Worm (Caenorhabditis elegans) whole organism, L1 larva: Measurements from ENCODE around the gene paf-2.
A peak's percentile ranks its signal among the peaks of the same experiment; 100 is the strongest.

ENCODE experiments used
- F16B12.6 ChIP-seq: fragments of 150-350 bp; optimal IDR thresholded peaks from 2 replicates; lab custom pipeline; 2014; ENCODE audit warnings: missing biosample characterization, missing genetic modification characterization
- Y116A8C.19 ChIP-seq: sonication (generic microtip); optimal IDR thresholded peaks from 2 replicates; lab custom pipeline; 2016; ENCODE audit warnings: missing compliant biosample characterization, missing genetic modification characterization, borderline replicate concordance
- aha-1 ChIP-seq: fragments of 150-350 bp; optimal IDR thresholded peaks from 2 replicates; lab custom pipeline; 2014; ENCODE audit warnings: missing biosample characterization, missing genetic modification characterization
- alr-1 ChIP-seq: fragments of 200-800 bp; sonication (Bioruptor generic); optimal IDR thresholded peaks from 2 replicates; lab custom pipeline; 2018; ENCODE audit warnings: borderline replicate concordance, mild to moderate bottlenecking, missing genetic modification characterization, missing compliant biosample characterization
- ama-1 ChIP-seq: fragments of 150-350 bp; optimal IDR thresholded peaks from 2 replicates; lab custom pipeline; 2014
- blmp-1 ChIP-seq: fragments of 150-350 bp; optimal IDR thresholded peaks from 2 replicates; lab custom pipeline; 2014; ENCODE audit warnings: missing biosample characterization, missing genetic modification characterization
- ceh-8 ChIP-seq: fragments of 200-800 bp; sonication (Bioruptor generic); optimal IDR thresholded peaks from 2 replicates; lab custom pipeline; 2018; ENCODE audit warnings: mild to moderate bottlenecking, missing genetic modification characterization, moderate library complexity, missing compliant biosample characterization
- ceh-82 ChIP-seq, 3 experiments: fragments of 150-350 bp in 1 of 3; sonication (generic microtip) in 2 of 3; optimal IDR thresholded peaks; 2 replicates each; lab custom pipeline; 2014 to 2017; ENCODE audit warnings: missing biosample characterization in 3 of 3, missing genetic modification characterization in 3 of 3
- ceh-90 ChIP-seq: sonication (generic microtip); optimal IDR thresholded peaks from 2 replicates; lab custom pipeline; 2016; ENCODE audit warnings: missing genetic modification characterization, missing compliant biosample characterization
- ces-1 ChIP-seq: fragments of 150-350 bp; optimal IDR thresholded peaks from 2 replicates; lab custom pipeline; 2014; ENCODE audit warnings: missing biosample characterization, missing genetic modification reagents, missing genetic modification characterization
- dpl-1 ChIP-seq, 3 experiments: fragments of 150-350 bp in 2 of 3; sonication (generic microtip) in 1 of 3; optimal IDR thresholded peaks; 2 replicates each; lab custom pipeline; 2014 to 2017; ENCODE audit warnings: missing biosample characterization in 3 of 3, missing genetic modification characterization in 3 of 3, missing genetic modification reagents in 3 of 3
- efl-1 ChIP-seq, 4 experiments: fragments of 150-350 bp; optimal IDR thresholded peaks in 3 of 4; peaks in 1 of 4; 1 replicate in 1 of 4; 2 replicates in 3 of 4; lab custom pipeline; 2014; ENCODE audit warnings: missing biosample characterization in 2 of 4, missing genetic modification characterization in 2 of 4, missing genetic modification reagents in 2 of 4
- efl-3 ChIP-seq: fragments of 200-800 bp; sonication (Bioruptor generic); optimal IDR thresholded peaks from 2 replicates; lab custom pipeline; 2018; ENCODE audit warnings: mild to moderate bottlenecking, missing genetic modification characterization, missing compliant biosample characterization
- egl-13 ChIP-seq: sonication (generic microtip); optimal IDR thresholded peaks from 2 replicates; lab custom pipeline; 2016; ENCODE audit warnings: missing genotype, missing genetic modification reagents, missing genetic modification characterization, missing compliant biosample characterization
- elt-2 ChIP-seq: sonication (generic microtip); optimal IDR thresholded peaks from 2 replicates; lab custom pipeline; 2016; ENCODE audit warnings: missing genetic modification characterization, mild to moderate bottlenecking, inconsistent platforms, missing compliant biosample characterization, missing genetic modification reagents
- ets-5 ChIP-seq: fragments of 200-800 bp; sonication (Bioruptor generic); IDR thresholded peaks from 2 replicates; pipeline ENCODE4 v1.3.6; 2022; ENCODE audit warnings: missing genetic modification characterization, missing compliant biosample characterization
- fkh-10 ChIP-seq: sonication (generic microtip); optimal IDR thresholded peaks from 2 replicates; lab custom pipeline; 2017; ENCODE audit warnings: missing biosample characterization, missing genetic modification reagents, missing genetic modification characterization
- fos-1 ChIP-seq: fragments of 150-350 bp; optimal IDR thresholded peaks from 2 replicates; lab custom pipeline; 2014; ENCODE audit warnings: missing biosample characterization, missing genetic modification characterization
- hlh-17 ChIP-seq: fragments of 200-800 bp; sonication (Bioruptor generic); optimal IDR thresholded peaks from 2 replicates; lab custom pipeline; 2018; ENCODE audit warnings: missing genetic modification characterization, mild to moderate bottlenecking, missing compliant biosample characterization, moderate library complexity, borderline replicate concordance
- hlh-4 ChIP-seq: sonication (generic microtip); optimal IDR thresholded peaks from 2 replicates; lab custom pipeline; 2016; ENCODE audit warnings: mild to moderate bottlenecking, missing genetic modification characterization, missing compliant biosample characterization
- irx-1 ChIP-seq: sonication (generic microtip); optimal IDR thresholded peaks from 2 replicates; lab custom pipeline; 2016; ENCODE audit warnings: missing genetic modification characterization, missing compliant biosample characterization
- jun-1 ChIP-seq: fragments of 150-350 bp; optimal IDR thresholded peaks from 2 replicates; lab custom pipeline; 2014; ENCODE audit warnings: missing biosample characterization, missing genetic modification reagents, missing genetic modification characterization
- lin-14 ChIP-seq: fragments of 200-800 bp; sonication (Bioruptor generic); optimal IDR thresholded peaks from 2 replicates; lab custom pipeline; 2018; ENCODE audit warnings: mild to moderate bottlenecking, missing genetic modification characterization, moderate library complexity, missing compliant biosample characterization
- lin-15B ChIP-seq: fragments of 150-350 bp; sonication (generic microtip); optimal IDR thresholded peaks from 3 replicates; lab custom pipeline; 2014; ENCODE audit warnings: missing biosample characterization, missing genetic modification characterization
- lin-35 ChIP-seq, 2 experiments: fragments of 150-350 bp; optimal IDR thresholded peaks; 2 replicates each; lab custom pipeline; 2014; ENCODE audit warnings: missing biosample characterization in 2 of 2, missing genetic modification characterization in 2 of 2, missing genetic modification reagents in 2 of 2
- lsy-2 ChIP-seq, 2 experiments: fragments of 150-350 bp; optimal IDR thresholded peaks; 2 replicates each; lab custom pipeline; 2014; ENCODE audit warnings: missing biosample characterization in 2 of 2, missing genetic modification characterization in 2 of 2
- mdl-1 ChIP-seq, 2 experiments: fragments of 150-350 bp; optimal IDR thresholded peaks; 2 replicates each; lab custom pipeline; 2014 to 2017; ENCODE audit warnings: missing biosample characterization in 2 of 2, missing genetic modification characterization in 2 of 2, inconsistent platforms in 1 of 2
- mef-2 ChIP-seq: fragments of 150-350 bp; optimal IDR thresholded peaks from 2 replicates; lab custom pipeline; 2014; ENCODE audit warnings: missing biosample characterization, missing genetic modification characterization
- mep-1 ChIP-seq: fragments of 150-350 bp; optimal IDR thresholded peaks from 2 replicates; lab custom pipeline; 2014; ENCODE audit warnings: missing biosample characterization, missing genetic modification characterization
- nhr-20 ChIP-seq: sonication (generic microtip); optimal IDR thresholded peaks from 2 replicates; lab custom pipeline; 2016; ENCODE audit warnings: mild to moderate bottlenecking, missing genetic modification characterization, missing compliant biosample characterization
- nhr-237 ChIP-seq: fragments of 150-350 bp; optimal IDR thresholded peaks from 2 replicates; lab custom pipeline; 2014; ENCODE audit warnings: missing biosample characterization, missing genetic modification characterization
- nhr-47 ChIP-seq: sonication (generic microtip); optimal IDR thresholded peaks from 2 replicates; lab custom pipeline; 2016; ENCODE audit warnings: mild to moderate bottlenecking, missing genetic modification characterization, moderate library complexity, missing compliant biosample characterization
- nhr-71 ChIP-seq: sonication (generic microtip); optimal IDR thresholded peaks from 2 replicates; lab custom pipeline; 2016; ENCODE audit warnings: mild to moderate bottlenecking, missing genetic modification characterization, moderate library complexity, missing compliant biosample characterization
- nhr-84 ChIP-seq: sonication (generic microtip); optimal IDR thresholded peaks from 2 replicates; lab custom pipeline; 2017; ENCODE audit warnings: missing biosample characterization, missing genetic modification characterization
- pag-3 ChIP-seq: sonication (generic microtip); optimal IDR thresholded peaks from 2 replicates; lab custom pipeline; 2017; ENCODE audit warnings: missing genetic modification characterization, mild to moderate bottlenecking, missing compliant biosample characterization, antibody characterized with exemption, borderline replicate concordance; ENCODE audit not compliant: insufficient read depth
- pax-3 ChIP-seq: fragments of 200-800 bp; sonication (Bioruptor generic); optimal IDR thresholded peaks from 2 replicates; lab custom pipeline; 2018; ENCODE audit warnings: mild to moderate bottlenecking, missing genetic modification characterization, moderate library complexity, missing compliant biosample characterization
- pqm-1 ChIP-seq: sonication (generic microtip); optimal IDR thresholded peaks from 3 replicates; lab custom pipeline; 2017; ENCODE audit warnings: missing biosample characterization, missing genetic modification characterization
- rnt-1 ChIP-seq: sonication (generic microtip); optimal IDR thresholded peaks from 2 replicates; lab custom pipeline; 2016; ENCODE audit warnings: mild to moderate bottlenecking, missing genetic modification characterization, moderate library complexity, missing compliant biosample characterization
- snpc-4 ChIP-seq: fragments of 150-350 bp; optimal IDR thresholded peaks from 2 replicates; lab custom pipeline; 2014; ENCODE audit warnings: missing biosample characterization, missing genetic modification characterization
- snu-23 ChIP-seq: sonication (generic microtip); optimal IDR thresholded peaks from 2 replicates; lab custom pipeline; 2016; ENCODE audit warnings: missing genetic modification characterization, missing compliant biosample characterization
- sox-4 ChIP-seq: sonication (generic microtip); optimal IDR thresholded peaks from 2 replicates; lab custom pipeline; 2016; ENCODE audit warnings: missing genetic modification characterization, missing compliant biosample characterization
- sptf-1 ChIP-seq: fragments of 150-350 bp; optimal IDR thresholded peaks from 2 replicates; lab custom pipeline; 2014; ENCODE audit warnings: missing biosample characterization, missing genetic modification characterization
- sup-37 ChIP-seq: fragments of 200-800 bp; sonication (Bioruptor generic); optimal IDR thresholded peaks from 2 replicates; lab custom pipeline; 2018; ENCODE audit warnings: mild to moderate bottlenecking, missing genetic modification characterization, missing compliant biosample characterization
- tlp-1 ChIP-seq: fragments of 150-350 bp; optimal IDR thresholded peaks from 2 replicates; lab custom pipeline; 2014; ENCODE audit warnings: missing biosample characterization, missing genetic modification characterization
- unc-130 ChIP-seq: fragments of 150-350 bp; optimal IDR thresholded peaks from 2 replicates; lab custom pipeline; 2017; ENCODE audit warnings: missing biosample characterization, missing genetic modification characterization, inconsistent platforms
- unc-30 ChIP-seq: sonication (generic microtip); optimal IDR thresholded peaks from 2 replicates; lab custom pipeline; 2017; ENCODE audit warnings: missing biosample characterization, missing genetic modification characterization
- unc-62 ChIP-seq: fragments of 150-350 bp; optimal IDR thresholded peaks from 2 replicates; lab custom pipeline; 2014; ENCODE audit warnings: missing biosample characterization, missing genetic modification reagents, missing genetic modification characterization
- unc-86 ChIP-seq: sonication (generic microtip); optimal IDR thresholded peaks from 2 replicates; lab custom pipeline; 2016; ENCODE audit warnings: missing genetic modification characterization, missing compliant biosample characterization
- unc-98 ChIP-seq: fragments of 200-800 bp; sonication (Bioruptor generic); IDR thresholded peaks from 2 replicates; pipeline ENCODE4 v1.3.6; 2022; ENCODE audit warnings: missing genetic modification characterization, missing compliant biosample characterization
- zag-1 ChIP-seq: fragments of 150-350 bp; optimal IDR thresholded peaks from 2 replicates; lab custom pipeline; 2014; ENCODE audit warnings: missing biosample characterization, missing genetic modification characterization
- zip-4 ChIP-seq: fragments of 200-800 bp; sonication (Bioruptor generic); optimal IDR thresholded peaks from 2 replicates; lab custom pipeline; 2018; ENCODE audit warnings: mild to moderate bottlenecking, missing genetic modification characterization, moderate library complexity, missing compliant biosample characterization
- ztf-11 ChIP-seq, 2 experiments: sonication (generic microtip); optimal IDR thresholded peaks; 2 replicates each; lab custom pipeline; 2016 to 2017; ENCODE audit warnings: missing genetic modification characterization in 2 of 2, missing biosample characterization in 1 of 2, missing compliant biosample characterization in 1 of 2

Gene paf-2

DNA sequence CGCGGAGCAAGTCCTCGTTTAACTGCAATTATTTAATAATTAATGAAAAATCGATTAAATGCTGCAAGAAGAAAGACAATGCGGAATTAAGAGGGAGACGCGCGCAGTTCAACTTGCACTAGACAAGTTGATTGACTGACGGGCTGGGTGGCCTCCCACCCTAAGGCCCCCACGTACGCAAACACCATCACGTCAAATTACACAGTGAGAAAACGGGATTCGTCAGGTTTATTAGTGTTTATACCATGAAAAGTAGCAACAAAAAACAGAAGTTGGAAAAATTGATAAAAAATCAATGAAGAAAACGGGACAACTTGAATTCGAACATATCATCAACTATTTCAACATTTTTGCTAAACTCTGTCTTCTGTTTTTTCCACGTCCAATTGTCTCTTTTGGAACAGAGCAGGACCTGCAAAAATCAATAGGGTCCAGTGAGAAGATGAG lies 10.0 kb upstream of the paf-2 start:
- TF ChIP-seq ceh-8 (GFP tag; lab: Kevin White, UChicago) = no peak
- TF ChIP-seq lin-15B = no peak
- no peak for TF ChIP-seq alr-1
- TF ChIP-seq unc-62 (GFP tag; lab: Kevin White, UChicago) = no peak
- no peak for TF ChIP-seq fkh-10 (GFP tag; lab: Kevin White, UChicago)
- peak; percentile 44 for TF ChIP-seq unc-86
- peak; percentile 58 for TF ChIP-seq snu-23 (GFP tag; lab: Kevin White, UChicago)
- no peak for TF ChIP-seq hlh-17 (GFP tag; lab: Kevin White, UChicago)
- peak; percentile 85 for TF ChIP-seq F16B12.6 (tag; lab: Kevin White, UChicago)
- no peak for TF ChIP-seq ama-1 (lab: Kevin White, UChicago)
- TF ChIP-seq efl-3 = no peak
- TF ChIP-seq ceh-82 (tag; optimal IDR thresholded peaks at IDR 0.05; lab: Kevin White, UChicago) = peak in 2 of 3 experiments; percentile 4 to 15
- TF ChIP-seq lsy-2 (tag; optimal IDR thresholded peaks at IDR 0.05; lab: Kevin White, UChicago) = peak; percentile 13 to 41
- TF ChIP-seq lin-35 (GFP tag; optimal IDR thresholded peaks at IDR 0.05; lab: Kevin White, UChicago) = peak in 1 of 2 experiments; percentile 51
- no peak for TF ChIP-seq jun-1 (tag; lab: Kevin White, UChicago)
- TF ChIP-seq tlp-1 (tag; lab: Kevin White, UChicago) = no peak
- no peak for TF ChIP-seq unc-98 (GFP tag; lab: Robert Waterston, UW)
- peak; percentile 61 for TF ChIP-seq nhr-71 (tag; lab: Kevin White, UChicago)
- TF ChIP-seq unc-30 (tag; lab: Kevin White, UChicago) = no peak
- no peak for TF ChIP-seq aha-1 (tag; lab: Kevin White, UChicago)
- TF ChIP-seq fos-1 (tag; lab: Kevin White, UChicago) = no peak
- no peak for TF ChIP-seq zag-1 (tag; lab: Kevin White, UChicago)
- TF ChIP-seq rnt-1 = peak; percentile 47
- peak; percentile 55 for TF ChIP-seq nhr-47 (tag; lab: Kevin White, UChicago)
- TF ChIP-seq pag-3 = no peak
- TF ChIP-seq mdl-1 (tag; optimal IDR thresholded peaks at IDR 0.05; lab: Kevin White, UChicago) = no peak
- TF ChIP-seq snpc-4 = no peak
- TF ChIP-seq pax-3 (tag; lab: Kevin White, UChicago) = no peak
- peak; percentile 30 for TF ChIP-seq mep-1
- peak in 2 of 3 experiments; percentile 20 to 28 for TF ChIP-seq dpl-1 (GFP tag; optimal IDR thresholded peaks at IDR 0.05; lab: Kevin White, UChicago)
- TF ChIP-seq sox-4 (tag; lab: Kevin White, UChicago) = no peak
- TF ChIP-seq ceh-90 (tag; lab: Kevin White, UChicago) = no peak
- TF ChIP-seq elt-2 (tag; lab: Kevin White, UChicago) = peak; percentile 6
- TF ChIP-seq Y116A8C.19 (tag; lab: Kevin White, UChicago) = no peak
- no peak for TF ChIP-seq sptf-1 (tag; lab: Kevin White, UChicago)
- peak; percentile 54 for TF ChIP-seq nhr-20 (tag; lab: Kevin White, UChicago)
- TF ChIP-seq zip-4 (GFP tag; lab: Kevin White, UChicago) = no peak
- TF ChIP-seq blmp-1 (tag; lab: Kevin White, UChicago) = no peak
- no peak for TF ChIP-seq nhr-237 (tag; lab: Kevin White, UChicago)
- TF ChIP-seq irx-1 (tag; lab: Kevin White, UChicago) = peak; percentile 61
- peak; percentile 4 to 15 for TF ChIP-seq efl-1 (optimal IDR thresholded peaks at IDR 0.05; lab: Kevin White, UChicago)
- TF ChIP-seq efl-1 (GFP tag; optimal IDR thresholded peaks at IDR 0.05 in 1 of 2; lab: Kevin White, UChicago) = peak in 1 of 2 experiments; percentile 40
- TF ChIP-seq mef-2 = no peak
- TF ChIP-seq ets-5 (GFP tag; lab: Robert Waterston, UW) = no peak
- TF ChIP-seq nhr-84 (tag; lab: Kevin White, UChicago) = no peak
- no peak for TF ChIP-seq sup-37 (GFP tag; lab: Kevin White, UChicago)
- TF ChIP-seq egl-13 = peak; percentile 15
- TF ChIP-seq hlh-4 (tag; lab: Kevin White, UChicago) = no peak
- TF ChIP-seq pqm-1 = no peak
- TF ChIP-seq ztf-11 (tag; optimal IDR thresholded peaks at IDR 0.05; lab: Kevin White, UChicago) = no peak
- TF ChIP-seq unc-130 (tag; lab: Kevin White, UChicago) = peak; percentile 35
- peak; percentile 76 for TF ChIP-seq lin-14 (GFP tag; lab: Kevin White, UChicago)
- TF ChIP-seq ces-1 (GFP tag; lab: Kevin White, UChicago) = no peak
